Fruit fly (Drosophila melanogaster): Measurements from ENCODE around the gene ome.

The ome gene

dm6 chr3L:14661567-14662258 lies 10.9 kb upstream of the ome start (continued):
- TF ChIP-seq OdsH (GFP tag; optimal IDR thresholded peaks at IDR 0.05) = peak; percentile 45
- no peak for TF ChIP-seq tai (GFP tag; optimal IDR thresholded peaks at IDR 0.05)
- TF ChIP-seq CG32264 (GFP tag; optimal IDR thresholded peaks at IDR 0.05) = no peak
- no peak for TF ChIP-seq CG9705 (GFP tag; optimal IDR thresholded peaks at IDR 0.05)
- TF ChIP-seq sage (GFP tag; optimal IDR thresholded peaks at IDR 0.05) = no peak
- TF ChIP-seq HLH106 (tag; optimal IDR thresholded peaks at IDR 0.05) = peak; percentile 3
- TF ChIP-seq psq (GFP tag; optimal IDR thresholded peaks at IDR 0.05) = peak; percentile 6
- TF ChIP-seq h (GFP tag; optimal IDR thresholded peaks at IDR 0.05) = peak; percentile 55
- no peak for TF ChIP-seq Vsx2 (GFP tag; optimal IDR thresholded peaks at IDR 0.05; ENCODE audit: partially characterized antibody)
- TF ChIP-seq brk (GFP tag; optimal IDR thresholded peaks at IDR 0.05) = peak; percentile 16
- peak in 1 of 2 experiments; percentile 51 for TF ChIP-seq foxo (GFP tag; optimal IDR thresholded peaks at IDR 0.05)
- TF ChIP-seq Jra (GFP tag; optimal IDR thresholded peaks at IDR 0.05) = no peak
- no peak for TF ChIP-seq jim (GFP tag; optimal IDR thresholded peaks at IDR 0.05)
- no peak for TF ChIP-seq Myc (optimal IDR thresholded peaks at IDR 0.05)

dm6 chr3L:14663750-14664149 lies 8.9 kb upstream of the ome start:
- TF ChIP-seq dl (GFP tag; optimal IDR thresholded peaks at IDR 0.05; ENCODE audit: insufficient read depth in 1 of 2, partially characterized antibody in 2 of 2) (no peak), brk (GFP tag; optimal IDR thresholded peaks at IDR 0.05) (no peak), dmrt93B (GFP tag; optimal IDR thresholded peaks at IDR 0.05) (no peak), Hr78 (GFP tag; optimal IDR thresholded peaks at IDR 0.05) (no peak), foxo (GFP tag; optimal IDR thresholded peaks at IDR 0.05) (no peak), fru (GFP tag; optimal IDR thresholded peaks at IDR 0.05) (no peak), Dfd (GFP tag; optimal IDR thresholded peaks at IDR 0.05) (no peak), dsf (GFP tag; optimal IDR thresholded peaks at IDR 0.05; ENCODE audit: borderline replicate concordance) (no peak), tai (GFP tag; optimal IDR thresholded peaks at IDR 0.05) (no peak), woc (GFP tag; optimal IDR thresholded peaks at IDR 0.05) (no peak), Myc (optimal IDR thresholded peaks at IDR 0.05) (no peak), sv (GFP tag; optimal IDR thresholded peaks at IDR 0.05) (no peak), CG32264 (GFP tag; optimal IDR thresholded peaks at IDR 0.05) (no peak)

dm6 chr3L:14664390-14664789 lies 8.2 kb upstream of the ome start:
- TF ChIP-seq CrebA (GFP tag; optimal IDR thresholded peaks at IDR 0.05; ENCODE audit: borderline replicate concordance) (no peak), Mio (GFP tag; optimal IDR thresholded peaks at IDR 0.05) (no peak), rgr (GFP tag; optimal IDR thresholded peaks at IDR 0.05) (no peak), usp (GFP tag; optimal IDR thresholded peaks at IDR 0.05) (no peak), Hr83 (GFP tag; optimal IDR thresholded peaks at IDR 0.05; ENCODE audit: poor library complexity, severe bottlenecking) (no peak), CG9705 (GFP tag; optimal IDR thresholded peaks at IDR 0.05) (no peak), Vsx2 (GFP tag; optimal IDR thresholded peaks at IDR 0.05; ENCODE audit: partially characterized antibody) (no peak), Hnf4 (GFP tag; optimal IDR thresholded peaks at IDR 0.05) (no peak), jim (GFP tag; optimal IDR thresholded peaks at IDR 0.05) (no peak), Rel (GFP tag; optimal IDR thresholded peaks at IDR 0.05) (no peak), Rel (tag; optimal IDR thresholded peaks at IDR 0.05) (no peak), psq (GFP tag; optimal IDR thresholded peaks at IDR 0.05) (no peak), sage (GFP tag; optimal IDR thresholded peaks at IDR 0.05) (no peak), Abd-B (GFP tag; optimal IDR thresholded peaks at IDR 0.05) (no peak)

- TF ChIP-seq Sp1 (GFP tag; optimal IDR thresholded peaks at IDR 0.05) = peak; percentile 66
- TF ChIP-seq dmrt93B (GFP tag; optimal IDR thresholded peaks at IDR 0.05) = peak; percentile 31
- no peak for TF ChIP-seq Vsx2 (GFP tag; optimal IDR thresholded peaks at IDR 0.05; ENCODE audit: partially characterized antibody)
- TF ChIP-seq CG9705 (GFP tag; optimal IDR thresholded peaks at IDR 0.05) = no peak
- peak in 1 of 2 experiments; percentile 72 for TF ChIP-seq foxo (GFP tag; optimal IDR thresholded peaks at IDR 0.05)
- TF ChIP-seq ey (GFP tag; optimal IDR thresholded peaks at IDR 0.05) = peak; percentile 73
- peak; percentile 88 for TF ChIP-seq sv (GFP tag; optimal IDR thresholded peaks at IDR 0.05)
- no peak for TF ChIP-seq GATAd (GFP tag; optimal IDR thresholded peaks at IDR 0.05)
- peak; percentile 61 for TF ChIP-seq psq (GFP tag; optimal IDR thresholded peaks at IDR 0.05)
- TF ChIP-seq Jra (GFP tag; optimal IDR thresholded peaks at IDR 0.05) = no peak
- TF ChIP-seq woc (GFP tag; optimal IDR thresholded peaks at IDR 0.05) = peak; percentile 41
- TF ChIP-seq Hr78 (GFP tag; optimal IDR thresholded peaks at IDR 0.05) = no peak
- TF ChIP-seq Dif (GFP tag; optimal IDR thresholded peaks at IDR 0.05; ENCODE audit: partially characterized antibody) = no peak
- no peak for TF ChIP-seq N (GFP tag; optimal IDR thresholded peaks at IDR 0.05)
- TF ChIP-seq OdsH (GFP tag; optimal IDR thresholded peaks at IDR 0.05) = peak; percentile 68
- TF ChIP-seq usp (GFP tag; optimal IDR thresholded peaks at IDR 0.05) = no peak
- TF ChIP-seq Hnf4 (GFP tag; optimal IDR thresholded peaks at IDR 0.05) = peak; percentile 60
- peak; percentile 51 for TF ChIP-seq sage (GFP tag; optimal IDR thresholded peaks at IDR 0.05)
- no peak for TF ChIP-seq lola (GFP tag; optimal IDR thresholded peaks at IDR 0.05)
- TF ChIP-seq Mio (GFP tag; optimal IDR thresholded peaks at IDR 0.05) = no peak
- no peak for TF ChIP-seq dsf (GFP tag; optimal IDR thresholded peaks at IDR 0.05; ENCODE audit: borderline replicate concordance)
- peak; percentile 24 for TF ChIP-seq brk (GFP tag; optimal IDR thresholded peaks at IDR 0.05)
- TF ChIP-seq Myc (optimal IDR thresholded peaks at IDR 0.05) = no peak
- TF ChIP-seq h (GFP tag; optimal IDR thresholded peaks at IDR 0.05) = peak; percentile 79
- TF ChIP-seq CrebA (GFP tag; optimal IDR thresholded peaks at IDR 0.05; ENCODE audit: borderline replicate concordance) = no peak
- TF ChIP-seq br (GFP tag; optimal IDR thresholded peaks at IDR 0.05) = peak; percentile 76
- no peak for TF ChIP-seq Rel (GFP tag; optimal IDR thresholded peaks at IDR 0.05)
- no peak for TF ChIP-seq Rel (tag; optimal IDR thresholded peaks at IDR 0.05)
- no peak for TF ChIP-seq jim (GFP tag; optimal IDR thresholded peaks at IDR 0.05)
- no peak for TF ChIP-seq Abd-B (GFP tag; optimal IDR thresholded peaks at IDR 0.05)
- TF ChIP-seq dl (GFP tag; optimal IDR thresholded peaks at IDR 0.05; ENCODE audit: insufficient read depth in 1 of 2, partially characterized antibody in 2 of 2) = no peak
- peak; percentile 75 for TF ChIP-seq fru (GFP tag; optimal IDR thresholded peaks at IDR 0.05)
These were observed 6.8 kb upstream of the ome start for dm6 chr3L:14665802-14666351.

Measured in whole organism, wandering third instar larva.